Fruit fly (Drosophila melanogaster) ovary, adult (tissue): Measurements from ENCODE around the gene CG15530.

Experiments
- CG17801 ChIP-seq: fragments of 200-800 bp; optimal IDR thresholded peaks from 2 replicates; lab custom pipeline; 2019; ENCODE audit warnings: missing biosample characterization, mild to moderate bottlenecking, missing genetic modification characterization, moderate library complexity; ENCODE audit not compliant: partially characterized antibody

CG15530 gene

dm6 chr3R:30222236-30222635 is 44.6 kb downstream of the CG15530 start:
- no peak for TF ChIP-seq CG17801 (GFP tag; lab: Kevin White, UChicago)

dm6 chr3R:30224577-30224976 is 46.9 kb downstream of the CG15530 start:
- no peak for TF ChIP-seq CG17801 (GFP tag; lab: Kevin White, UChicago)
